Worm (Caenorhabditis elegans) whole organism, young adult: ENCODE results near the gene T26A5.8.

ENCODE experiments used
- B0019.2 ChIP-seq: fragments of 200-800 bp; sonication (Bioruptor generic); conservative IDR thresholded peaks from 2 replicates; pipeline ENCODE4 v1.3.6; 2022; ENCODE audit warnings: missing genetic modification reagents, missing genetic modification characterization, missing compliant biosample characterization
- B0261.1 ChIP-seq: sonication (generic microtip); optimal IDR thresholded peaks from 2 replicates; lab custom pipeline; 2016; ENCODE audit warnings: mild to moderate bottlenecking, missing genetic modification characterization, moderate library complexity, missing compliant biosample characterization
- C17E4.6 ChIP-seq: fragments of 200-800 bp; sonication (Bioruptor generic); IDR thresholded peaks from 2 replicates; pipeline ENCODE4 v1.3.6; 2022; ENCODE audit warnings: missing genetic modification reagents, missing genetic modification characterization, missing compliant biosample characterization
- D2030.7 ChIP-seq: fragments of 200-800 bp; sonication (Bioruptor generic); IDR thresholded peaks from 2 replicates; pipeline ENCODE4 v1.3.6; 2022; ENCODE audit warnings: missing genetic modification reagents, missing genetic modification characterization, missing compliant biosample characterization
- F33H1.4 ChIP-seq: fragments of 200-800 bp; sonication (Bioruptor generic); IDR thresholded peaks from 2 replicates; pipeline ENCODE4 v1.3.6; 2022; ENCODE audit warnings: missing genetic modification reagents, missing genetic modification characterization, missing compliant biosample characterization
- F49E8.2 ChIP-seq: sonication (generic microtip); optimal IDR thresholded peaks from 3 replicates; lab custom pipeline; 2017; ENCODE audit warnings: missing genetic modification characterization, mild to moderate bottlenecking, missing compliant biosample characterization, antibody characterized with exemption, moderate library complexity; ENCODE audit not compliant: insufficient read depth
- F57C9.4 ChIP-seq: sonication (generic microtip); optimal IDR thresholded peaks from 2 replicates; lab custom pipeline; 2017; ENCODE audit warnings: mild to moderate bottlenecking, missing genetic modification characterization, missing compliant biosample characterization
- K12H6.12 ChIP-seq: fragments of 200-800 bp; sonication (Bioruptor generic); optimal IDR thresholded peaks from 2 replicates; lab custom pipeline; 2018; ENCODE audit warnings: mild to moderate bottlenecking, missing genetic modification characterization, missing compliant biosample characterization
- Y79H2A.3 ChIP-seq: fragments of 200-800 bp; sonication (Bioruptor generic); conservative IDR thresholded peaks from 2 replicates; pipeline ENCODE4 v1.3.6; 2022; ENCODE audit warnings: missing genetic modification reagents, missing genetic modification characterization, missing compliant biosample characterization
- Y95B8A.8 ChIP-seq: fragments of 200-800 bp; sonication (Bioruptor generic); IDR thresholded peaks from 2 replicates; pipeline ENCODE4 v1.3.6; 2022; ENCODE audit warnings: missing genetic modification reagents, missing genetic modification characterization, missing compliant biosample characterization
- aptf-3 ChIP-seq: fragments of 200-800 bp; sonication (Bioruptor generic); IDR thresholded peaks from 2 replicates; pipeline ENCODE4 v1.3.6; 2022; ENCODE audit warnings: missing genetic modification characterization, missing compliant biosample characterization
- atf-7 ChIP-seq: sonication (generic microtip); optimal IDR thresholded peaks from 2 replicates; lab custom pipeline; 2017; ENCODE audit warnings: mild to moderate bottlenecking, missing genetic modification characterization, missing compliant biosample characterization
- attf-3 ChIP-seq: fragments of 200-800 bp; sonication (Bioruptor generic); conservative IDR thresholded peaks from 2 replicates; pipeline ENCODE4 v1.3.6; 2022; ENCODE audit warnings: missing genetic modification reagents, missing genetic modification characterization, missing compliant biosample characterization
- bed-1 ChIP-seq: fragments of 200-800 bp; sonication (Bioruptor generic); IDR thresholded peaks from 2 replicates; pipeline ENCODE4 v1.3.6; 2022; ENCODE audit warnings: missing genetic modification reagents, missing genetic modification characterization, missing compliant biosample characterization
- bed-2 ChIP-seq: fragments of 200-800 bp; sonication (Bioruptor generic); IDR thresholded peaks from 2 replicates; pipeline ENCODE4 v1.3.6; 2022; ENCODE audit warnings: missing genetic modification reagents, missing genetic modification characterization, missing compliant biosample characterization
- ceh-100 ChIP-seq: fragments of 200-800 bp; sonication (Bioruptor generic); IDR thresholded peaks from 2 replicates; pipeline ENCODE4 v1.3.6; 2022; ENCODE audit warnings: missing genetic modification reagents, missing genetic modification characterization, missing compliant biosample characterization
- ceh-58 ChIP-seq: fragments of 200-800 bp; sonication (Bioruptor generic); IDR thresholded peaks from 2 replicates; pipeline ENCODE4 v1.3.6; 2022; ENCODE audit warnings: missing genetic modification characterization, missing compliant biosample characterization
- die-1 ChIP-seq: sonication (generic microtip); optimal IDR thresholded peaks from 2 replicates; lab custom pipeline; 2016; ENCODE audit warnings: missing genotype, mild to moderate bottlenecking, missing genetic modification characterization, missing compliant biosample characterization
- dpff-1 ChIP-seq: sonication (generic microtip); optimal IDR thresholded peaks from 2 replicates; lab custom pipeline; 2017; ENCODE audit warnings: mild to moderate bottlenecking, missing genetic modification characterization, missing compliant biosample characterization
- egl-44 ChIP-seq: fragments of 200-800 bp; sonication (Bioruptor generic); IDR thresholded peaks from 2 replicates; pipeline ENCODE4 v1.3.6; 2022; ENCODE audit warnings: missing genetic modification reagents, missing genetic modification characterization, missing compliant biosample characterization
- egrh-3 ChIP-seq: fragments of 200-800 bp; sonication (Bioruptor generic); IDR thresholded peaks from 2 replicates; pipeline ENCODE4 v1.3.6; 2022; ENCODE audit warnings: missing genetic modification reagents, missing genetic modification characterization, missing compliant biosample characterization
- ets-4 ChIP-seq: fragments of 200-800 bp; sonication (Bioruptor generic); optimal IDR thresholded peaks from 2 replicates; lab custom pipeline; 2018; ENCODE audit warnings: mild to moderate bottlenecking, missing genetic modification characterization, missing compliant biosample characterization
- fkh-3 ChIP-seq: sonication (generic microtip); optimal IDR thresholded peaks from 2 replicates; lab custom pipeline; 2016; ENCODE audit warnings: mild to moderate bottlenecking, missing genetic modification characterization, missing compliant biosample characterization
- gei-17 ChIP-seq: fragments of 200-800 bp; sonication (Bioruptor generic); optimal IDR thresholded peaks from 2 replicates; lab custom pipeline; 2018; ENCODE audit warnings: mild to moderate bottlenecking, missing genetic modification characterization, missing compliant biosample characterization
- hlh-26 ChIP-seq: fragments of 200-800 bp; sonication (Bioruptor generic); conservative IDR thresholded peaks from 2 replicates; pipeline ENCODE4 v1.3.6; 2022; ENCODE audit warnings: missing genetic modification reagents, missing genetic modification characterization, missing compliant biosample characterization
- hrde-1 ChIP-seq: sonication (generic microtip); optimal IDR thresholded peaks from 2 replicates; lab custom pipeline; 2016; ENCODE audit warnings: missing genetic modification characterization, mild to moderate bottlenecking, missing compliant biosample characterization, moderate library complexity, missing genotype, missing genetic modification reagents, borderline replicate concordance
- let-526 ChIP-seq: fragments of 200-800 bp; sonication (Bioruptor generic); IDR thresholded peaks from 2 replicates; pipeline ENCODE4 v1.3.6; 2022; ENCODE audit warnings: missing genetic modification reagents, missing genetic modification characterization, missing compliant biosample characterization
- lin-35 ChIP-seq, 3 experiments: fragments of 150-350 bp in 2 of 3; sonication (generic microtip) in 1 of 3; optimal IDR thresholded peaks; 2 replicates each; lab custom pipeline; 2014 to 2018; ENCODE audit warnings: missing biosample characterization in 3 of 3, missing genetic modification characterization in 3 of 3, missing genetic modification reagents in 3 of 3
- lsy-27 ChIP-seq: sonication (generic microtip); optimal IDR thresholded peaks from 2 replicates; lab custom pipeline; 2017; ENCODE audit warnings: missing genetic modification characterization, mild to moderate bottlenecking, missing compliant biosample characterization, antibody characterized with exemption, missing genotype, borderline replicate concordance; ENCODE audit not compliant: insufficient read depth
- madf-8 ChIP-seq: fragments of 200-800 bp; sonication (Bioruptor generic); conservative IDR thresholded peaks from 2 replicates; pipeline ENCODE4 v1.3.6; 2022; ENCODE audit warnings: missing genetic modification reagents, missing genetic modification characterization, missing compliant biosample characterization
- mes-4 ChIP-seq: sonication (generic microtip); optimal IDR thresholded peaks from 2 replicates; lab custom pipeline; 2016; ENCODE audit warnings: missing genotype, missing genetic modification characterization, missing compliant biosample characterization
- nhr-120 ChIP-seq: fragments of 200-800 bp; sonication (Bioruptor generic); IDR thresholded peaks from 2 replicates; pipeline ENCODE4 v1.3.6; 2022; ENCODE audit warnings: missing genetic modification characterization, missing compliant biosample characterization
- nhr-80 ChIP-seq: sonication (generic microtip); optimal IDR thresholded peaks from 2 replicates; lab custom pipeline; 2016; ENCODE audit warnings: missing genetic modification characterization, missing compliant biosample characterization
- rcor-1 ChIP-seq: fragments of 200-800 bp; sonication (Bioruptor generic); IDR thresholded peaks from 2 replicates; pipeline ENCODE4 v1.3.6; 2022; ENCODE audit warnings: missing genetic modification reagents, missing genetic modification characterization, missing compliant biosample characterization
- rpc-1 ChIP-seq, 2 experiments: fragments of 150-350 bp in 1 of 2; sonication (generic microtip) in 1 of 2; optimal IDR thresholded peaks; 2 replicates each; lab custom pipeline; 2014 to 2018; ENCODE audit warnings: missing biosample characterization in 1 of 2, missing genetic modification characterization in 1 of 2, missing genetic modification reagents in 1 of 2, missing genotype in 1 of 2
- sdz-38 ChIP-seq: sonication (generic microtip); optimal IDR thresholded peaks from 2 replicates; lab custom pipeline; 2016; ENCODE audit warnings: missing genotype, missing genetic modification characterization, missing compliant biosample characterization
- somi-1 ChIP-seq: fragments of 200-800 bp; sonication (Bioruptor generic); optimal IDR thresholded peaks from 2 replicates; lab custom pipeline; 2018; ENCODE audit warnings: mild to moderate bottlenecking, missing genetic modification characterization, missing compliant biosample characterization
- unc-130 ChIP-seq: sonication (generic microtip); optimal IDR thresholded peaks from 2 replicates; lab custom pipeline; 2016; ENCODE audit warnings: missing genetic modification reagents, missing genetic modification characterization, missing compliant biosample characterization
- unc-62 ChIP-seq: fragments of 150-350 bp; optimal IDR thresholded peaks from 2 replicates; lab custom pipeline; 2014; ENCODE audit warnings: missing biosample characterization, missing genetic modification reagents, missing genetic modification characterization
- zfh-2 ChIP-seq: fragments of 200-800 bp; sonication (Bioruptor generic); conservative IDR thresholded peaks from 2 replicates; pipeline ENCODE4 v1.3.6; 2022; ENCODE audit warnings: missing genetic modification reagents, missing genetic modification characterization, missing compliant biosample characterization
- zim-3 ChIP-seq: sonication (generic microtip); optimal IDR thresholded peaks from 2 replicates; lab custom pipeline; 2017; ENCODE audit warnings: mild to moderate bottlenecking, missing genetic modification characterization, moderate library complexity, missing compliant biosample characterization
- ztf-22 ChIP-seq: fragments of 200-800 bp; sonication (Bioruptor generic); optimal IDR thresholded peaks from 2 replicates; lab custom pipeline; 2018; ENCODE audit warnings: mild to moderate bottlenecking, missing genetic modification characterization, moderate library complexity, missing compliant biosample characterization
- ztf-3 ChIP-seq: fragments of 200-800 bp; sonication (Bioruptor generic); optimal IDR thresholded peaks from 2 replicates; lab custom pipeline; 2018; ENCODE audit warnings: mild to moderate bottlenecking, missing genetic modification characterization, missing compliant biosample characterization

The T26A5.8 gene

DNA sequence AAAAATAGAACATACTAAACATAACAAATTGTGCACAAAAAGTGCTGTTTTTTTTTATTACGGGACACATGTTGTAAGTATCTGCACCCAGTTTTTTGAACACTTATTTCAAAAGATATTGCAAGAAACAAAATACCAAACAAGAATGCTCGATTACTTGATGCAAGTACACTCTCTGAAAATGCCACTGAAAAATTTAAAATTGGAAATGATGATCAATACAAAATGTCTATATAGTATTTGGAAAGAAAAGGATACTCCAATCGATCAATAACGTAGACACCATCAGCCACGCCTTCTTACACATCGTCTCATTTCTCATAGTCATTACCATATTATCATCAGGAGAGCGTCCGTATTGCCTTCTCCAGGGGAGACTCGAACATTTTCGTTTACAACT lies 35.5 kb upstream of the T26A5.8 start, which contains the start of gene sdz-15:
sdz-15 (plus strand) TSS at position 301 of the 400 bp plus-strand sequence.
- TF ChIP-seq let-526 (GFP tag; lab: Robert Waterston, UW) (no peak), ceh-100 (no peak), F33H1.4 (no peak), D2030.7 (no peak), fkh-3 (no peak), gei-17 (GFP tag; lab: Kevin White, UChicago) (no peak), rpc-1 (optimal IDR thresholded peaks at IDR 0.05; lab: Kevin White, UChicago) (no peak), rpc-1 (tag; optimal IDR thresholded peaks at IDR 0.05; lab: Kevin White, UChicago) (no peak), lsy-27 (tag; lab: Kevin White, UChicago) (no peak), madf-8 (no peak), die-1 (tag; lab: Kevin White, UChicago) (no peak), rcor-1 (GFP tag; lab: Robert Waterston, UW) (no peak), zfh-2 (GFP tag; lab: Robert Waterston, UW) (no peak), egl-44 (no peak), unc-62 (GFP tag; lab: Kevin White, UChicago) (no peak), sdz-38 (tag; lab: Kevin White, UChicago) (no peak), dpff-1 (no peak), nhr-120 (GFP tag; lab: Robert Waterston, UW) (no peak), somi-1 (no peak), ceh-58 (GFP tag; lab: Robert Waterston, UW) (no peak)
- TF ChIP-seq, all 124 proteins: peak for 0

- TF ChIP-seq zim-3 (tag; lab: Kevin White, UChicago): no peak
- no peak for TF ChIP-seq ztf-22 (GFP tag; lab: Kevin White, UChicago)
- no peak for TF ChIP-seq F49E8.2 (tag; lab: Kevin White, UChicago)
- TF ChIP-seq nhr-80 (tag; lab: Kevin White, UChicago): peak; percentile 54
- TF ChIP-seq somi-1: no peak
- TF ChIP-seq dpff-1: no peak
- no peak for TF ChIP-seq aptf-3 (GFP tag; lab: Robert Waterston, UW)
These were observed 32.6 kb upstream of the T26A5.8 start, which contains the start of gene F23F12.13 for ce11 chrIII:6495191-6495723. Gene F23F12.13 (plus strand): TSS chrIII:6495673.

DNA sequence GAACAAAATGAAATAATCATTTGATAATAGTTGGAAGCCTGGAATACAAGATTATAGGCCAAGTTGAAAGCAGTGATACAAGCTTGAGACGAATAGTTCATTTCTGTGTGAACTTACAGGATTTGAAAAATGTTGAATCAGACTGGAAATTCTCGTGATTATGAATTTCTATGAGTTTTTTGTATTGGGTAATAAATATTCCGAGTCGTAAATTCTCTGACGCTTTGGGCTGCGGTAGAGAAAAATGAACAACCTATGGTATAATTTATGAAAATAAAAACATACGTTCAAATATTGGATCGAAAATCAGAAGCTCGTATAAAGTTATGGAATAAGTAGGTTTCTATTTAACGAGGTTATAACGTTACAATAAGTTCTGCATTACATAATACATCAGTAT lies 30.2 kb upstream of the T26A5.8 start, which contains the start of gene srb-11:
srb-11 (minus strand) TSS at position 101 of the 400 bp plus-strand sequence.
- no peak for TF ChIP-seq zim-3 (tag; lab: Kevin White, UChicago)
- no peak for TF ChIP-seq hrde-1 (tag; lab: Kevin White, UChicago)
- no peak for TF ChIP-seq C17E4.6 (GFP tag; lab: Robert Waterston, UW)
- no peak for TF ChIP-seq B0261.1 (tag; lab: Kevin White, UChicago)
- TF ChIP-seq ets-4: no peak
- TF ChIP-seq attf-3 (GFP tag; lab: Robert Waterston, UW): no peak
- no peak for TF ChIP-seq K12H6.12 (tag; lab: Kevin White, UChicago)

DNA sequence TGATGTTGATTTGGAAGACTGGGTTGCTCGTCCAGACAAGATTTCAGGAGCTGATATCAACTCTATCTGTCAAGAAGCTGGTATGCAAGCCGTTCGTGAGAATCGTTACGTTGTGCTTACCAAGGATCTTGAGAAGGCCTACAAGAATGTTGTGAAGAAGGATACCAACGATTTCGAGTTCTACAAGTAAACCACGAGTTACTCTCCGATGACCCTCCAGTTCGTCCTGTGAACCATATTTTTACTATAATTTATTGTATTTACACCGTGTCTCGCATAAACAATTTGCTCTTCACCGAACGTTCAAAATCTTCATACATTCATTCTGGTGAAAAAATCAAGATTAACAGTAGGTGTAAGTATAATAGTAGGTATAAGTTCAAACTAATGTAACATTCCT lies 28.3 kb upstream of the T26A5.8 start:
- TF ChIP-seq F57C9.4 (tag; lab: Kevin White, UChicago) (no peak), ztf-3 (GFP tag; lab: Kevin White, UChicago) (no peak), egl-44 (no peak), B0261.1 (tag; lab: Kevin White, UChicago) (no peak), rcor-1 (GFP tag; lab: Robert Waterston, UW) (no peak), bed-1 (no peak), lin-35 (GFP tag; optimal IDR thresholded peaks at IDR 0.05; lab: Kevin White, UChicago) (no peak), hlh-26 (no peak), Y79H2A.3 (GFP tag; lab: Robert Waterston, UW) (no peak), Y95B8A.8 (GFP tag; lab: Robert Waterston, UW) (no peak), B0019.2 (no peak), egrh-3 (GFP tag; lab: Robert Waterston, UW) (no peak), unc-130 (no peak), mes-4 (no peak), bed-2 (no peak), let-526 (GFP tag; lab: Robert Waterston, UW) (no peak), hrde-1 (tag; lab: Kevin White, UChicago) (no peak), atf-7 (tag; lab: Kevin White, UChicago) (no peak), ceh-100 (no peak)
